Worm (Caenorhabditis elegans) whole organism, mixed stage, embryonic: Measurements from ENCODE around the gene F45G2.7.
"Not testable (repeated sequence)": the region's sequence is repeated elsewhere in the genome, so short reads cannot be mapped to it uniquely, and the experiment has no call there.

ENCODE experiments used
- M03D4.4 ChIP-seq: sonication (generic microtip); optimal IDR thresholded peaks from 2 replicates; lab custom pipeline; 2017; ENCODE audit warnings: mild to moderate bottlenecking, missing genetic modification characterization, missing compliant biosample characterization
- bed-3 ChIP-seq: fragments of 200-800 bp; sonication (Bioruptor generic); optimal IDR thresholded peaks from 3 replicates; lab custom pipeline; 2018; ENCODE audit warnings: mild to moderate bottlenecking, missing genetic modification characterization, moderate library complexity, missing compliant biosample characterization
- blmp-1 ChIP-seq: fragments of 150-350 bp; optimal IDR thresholded peaks from 2 replicates; lab custom pipeline; 2014; ENCODE audit warnings: missing biosample characterization, missing genetic modification characterization
- ceh-39 ChIP-seq: fragments of 150-350 bp; optimal IDR thresholded peaks from 2 replicates; lab custom pipeline; 2014; ENCODE audit warnings: missing biosample characterization, missing genetic modification characterization
- ceh-43 ChIP-seq: fragments of 200-800 bp; sonication (Bioruptor generic); optimal IDR thresholded peaks from 2 replicates; lab custom pipeline; 2018; ENCODE audit warnings: mild to moderate bottlenecking, missing genetic modification characterization, moderate library complexity, missing compliant biosample characterization
- ceh-83 ChIP-seq: fragments of 200-800 bp; sonication (Bioruptor generic); optimal IDR thresholded peaks from 2 replicates; lab custom pipeline; 2018; ENCODE audit warnings: mild to moderate bottlenecking, missing genetic modification characterization, missing compliant biosample characterization
- ces-1 ChIP-seq: fragments of 150-350 bp; optimal IDR thresholded peaks from 2 replicates; lab custom pipeline; 2014; ENCODE audit warnings: missing biosample characterization, missing genetic modification reagents, missing genetic modification characterization
- cnd-1 ChIP-seq: fragments of 200-800 bp; sonication (Bioruptor generic); optimal IDR thresholded peaks from 2 replicates; lab custom pipeline; 2018; ENCODE audit warnings: mild to moderate bottlenecking, missing genetic modification characterization, missing compliant biosample characterization
- drap-1 ChIP-seq: fragments of 200-800 bp; sonication (Bioruptor generic); optimal IDR thresholded peaks from 3 replicates; lab custom pipeline; 2018; ENCODE audit warnings: mild to moderate bottlenecking, missing genetic modification characterization, missing compliant biosample characterization
- elt-3 ChIP-seq: fragments of 150-350 bp; optimal IDR thresholded peaks from 2 replicates; lab custom pipeline; 2014; ENCODE audit warnings: missing biosample characterization, missing genetic modification characterization
- flh-1 ChIP-seq: fragments of 200-800 bp; sonication (Bioruptor generic); optimal IDR thresholded peaks from 2 replicates; lab custom pipeline; 2018; ENCODE audit warnings: mild to moderate bottlenecking, missing genetic modification characterization, moderate library complexity, missing compliant biosample characterization
- ham-2 ChIP-seq: fragments of 200-800 bp; sonication (Bioruptor generic); optimal IDR thresholded peaks from 2 replicates; lab custom pipeline; 2018; ENCODE audit warnings: mild to moderate bottlenecking, missing genetic modification characterization, missing compliant biosample characterization
- hlh-1 ChIP-seq: fragments of 150-350 bp; optimal IDR thresholded peaks from 2 replicates; lab custom pipeline; 2014; ENCODE audit warnings: missing biosample characterization, missing genetic modification reagents, missing genetic modification characterization
- lin-13 ChIP-seq: fragments of 150-350 bp; optimal IDR thresholded peaks from 2 replicates; lab custom pipeline; 2014; ENCODE audit warnings: missing biosample characterization, missing genetic modification characterization
- lsy-2 ChIP-seq: fragments of 150-350 bp; optimal IDR thresholded peaks from 2 replicates; lab custom pipeline; 2014; ENCODE audit warnings: missing biosample characterization, missing genetic modification characterization
- mab-5 ChIP-seq: fragments of 150-350 bp; optimal IDR thresholded peaks from 2 replicates; lab custom pipeline; 2014; ENCODE audit warnings: missing biosample characterization, missing genetic modification characterization
- mep-1 ChIP-seq: fragments of 150-350 bp; optimal IDR thresholded peaks from 2 replicates; lab custom pipeline; 2017; ENCODE audit warnings: missing biosample characterization, missing genetic modification reagents, missing genetic modification characterization, inconsistent platforms
- mls-2 ChIP-seq: sonication (generic microtip); optimal IDR thresholded peaks from 2 replicates; lab custom pipeline; 2016; ENCODE audit warnings: mild to moderate bottlenecking, missing genetic modification characterization, moderate library complexity, missing compliant biosample characterization
- nhr-12 ChIP-seq: fragments of 150-350 bp; optimal IDR thresholded peaks from 2 replicates; lab custom pipeline; 2014; ENCODE audit warnings: missing biosample characterization, missing genetic modification characterization
- nhr-2 ChIP-seq: fragments of 150-350 bp; optimal IDR thresholded peaks from 2 replicates; lab custom pipeline; 2014; ENCODE audit warnings: missing biosample characterization, missing genetic modification characterization
- nhr-237 ChIP-seq: fragments of 150-350 bp; optimal IDR thresholded peaks from 2 replicates; lab custom pipeline; 2014; ENCODE audit warnings: missing biosample characterization, missing genetic modification characterization
- nhr-28 ChIP-seq: fragments of 150-350 bp; optimal IDR thresholded peaks from 2 replicates; lab custom pipeline; 2014; ENCODE audit warnings: missing biosample characterization, missing genetic modification characterization
- pha-4 ChIP-seq: fragments of 150-350 bp; optimal IDR thresholded peaks from 2 replicates; lab custom pipeline; 2018; ENCODE audit warnings: missing biosample characterization, missing genetic modification reagents, missing genetic modification characterization
- sem-2 ChIP-seq: fragments of 200-800 bp; sonication (Bioruptor generic); optimal IDR thresholded peaks from 2 replicates; lab custom pipeline; 2018; ENCODE audit warnings: mild to moderate bottlenecking, missing genetic modification characterization, missing compliant biosample characterization
- snpc-4 ChIP-seq: fragments of 150-350 bp; optimal IDR thresholded peaks from 2 replicates; lab custom pipeline; 2014; ENCODE audit warnings: missing biosample characterization, missing genetic modification characterization
- sptf-1 ChIP-seq: sonication (generic microtip); optimal IDR thresholded peaks from 2 replicates; lab custom pipeline; 2017; ENCODE audit warnings: mild to moderate bottlenecking, missing genetic modification characterization, moderate library complexity, missing compliant biosample characterization
- tbx-8 ChIP-seq: fragments of 200-800 bp; sonication (Bioruptor generic); optimal IDR thresholded peaks from 2 replicates; lab custom pipeline; 2018; ENCODE audit warnings: mild to moderate bottlenecking, missing genetic modification characterization, moderate library complexity, missing compliant biosample characterization
- unc-120 ChIP-seq: sonication (generic microtip); optimal IDR thresholded peaks from 2 replicates; lab custom pipeline; 2017; ENCODE audit warnings: missing genetic modification characterization, missing compliant biosample characterization; ENCODE audit not compliant: poor library complexity, severe bottlenecking
- unc-39 ChIP-seq: fragments of 150-350 bp; optimal IDR thresholded peaks from 2 replicates; lab custom pipeline; 2014; ENCODE audit warnings: missing biosample characterization, missing genetic modification characterization
- unc-62 ChIP-seq: fragments of 150-350 bp; optimal IDR thresholded peaks from 2 replicates; lab custom pipeline; 2014; ENCODE audit warnings: missing biosample characterization, missing genetic modification reagents, missing genetic modification characterization
- zip-8 ChIP-seq: fragments of 150-350 bp; optimal IDR thresholded peaks from 2 replicates; lab custom pipeline; 2014; ENCODE audit warnings: missing biosample characterization, missing genetic modification characterization
- ztf-11 ChIP-seq: fragments of 150-350 bp; optimal IDR thresholded peaks from 2 replicates; lab custom pipeline; 2014; ENCODE audit warnings: missing biosample characterization, missing genetic modification characterization

The F45G2.7 gene

ce11 chrIII:13401673-13402258 lies 32.5 kb downstream of the F45G2.7 start, which contains the start of the genes srlf-9 and srlf-10:
TSS of gene srlf-9 (minus strand) at chrIII:13401773.
TSS of gene srlf-10 (plus strand) at chrIII:13402208.
- TF ChIP-seq bed-3 (GFP tag; lab: Kevin White, UChicago); tbx-8; hlh-1 (tag; lab: Kevin White, UChicago): not testable (repeated sequence)

ce11 chrIII:13395262-13395661 lies 39.0 kb downstream of the F45G2.7 start, which contains the start of gene F11F1.1:
TSS of gene F11F1.1 (plus strand) at chrIII:13395562.
- no peak for TF ChIP-seq cnd-1
- no peak for TF ChIP-seq hlh-1 (tag; lab: Kevin White, UChicago)
- no peak for TF ChIP-seq sptf-1 (tag; lab: Kevin White, UChicago)

DNA sequence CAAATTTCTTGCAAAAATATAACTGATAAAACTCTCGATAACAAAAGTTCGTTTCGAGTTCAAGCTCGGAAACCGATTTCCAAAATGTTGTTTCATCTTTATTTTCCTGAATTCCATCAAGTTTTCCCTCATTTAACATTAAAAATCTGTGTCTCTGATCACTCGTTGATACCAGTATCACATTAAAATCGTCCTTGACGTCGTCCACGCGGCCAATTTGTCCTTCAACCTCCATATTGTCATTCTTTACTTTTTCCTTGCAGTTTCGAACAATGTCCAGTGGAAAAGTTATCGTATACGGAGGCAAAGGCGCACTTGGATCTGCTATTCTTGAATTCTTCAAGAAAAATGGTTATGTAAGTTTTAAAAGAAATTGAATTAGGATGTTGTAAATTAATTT lies 40.7 kb downstream of the F45G2.7 start, which contains the start of gene qdpr-1:
Gene qdpr-1, plus strand, starts transcription at position 264 of the 400 bp plus-strand sequence.
- TF ChIP-seq unc-120 (tag; lab: Kevin White, UChicago) (no peak), snpc-4 (tag; lab: Kevin White, UChicago) (no peak), nhr-28 (tag; lab: Kevin White, UChicago) (no peak), ceh-43 (GFP tag; lab: Kevin White, UChicago) (no peak), nhr-2 (tag; lab: Kevin White, UChicago) (no peak), M03D4.4 (tag; lab: Kevin White, UChicago) (no peak), sptf-1 (tag; lab: Kevin White, UChicago) (no peak), unc-62 (GFP tag; lab: Kevin White, UChicago) (no peak), elt-3 (tag; lab: Kevin White, UChicago) (no peak), pha-4 (no peak), lin-13 (no peak), lsy-2 (tag; lab: Kevin White, UChicago) (no peak), ztf-11 (no peak), ham-2 (GFP tag; lab: Kevin White, UChicago) (no peak), drap-1 (GFP tag; lab: Kevin White, UChicago) (no peak), nhr-237 (no peak), unc-39 (tag; lab: Kevin White, UChicago) (no peak)

- TF ChIP-seq mls-2 = no peak
- peak; percentile 13 for TF ChIP-seq ces-1 (GFP tag; lab: Kevin White, UChicago)
These were observed 41.1 kb downstream of the F45G2.7 start, which contains the start of gene dnj-17 for ce11 chrIII:13393239-13393638. TSS of gene dnj-17 (minus strand) at chrIII:13393339.

ce11 chrIII:13390789-13391188 lies 43.5 kb downstream of the F45G2.7 start:
- no peak for TF ChIP-seq ham-2 (GFP tag; lab: Kevin White, UChicago)
- TF ChIP-seq mep-1 = no peak
- TF ChIP-seq ceh-39 (tag; lab: Kevin White, UChicago) = no peak
- TF ChIP-seq zip-8 = no peak
- TF ChIP-seq cnd-1 = no peak
- TF ChIP-seq lin-13 = no peak
- TF ChIP-seq nhr-237 = no peak
- TF ChIP-seq snpc-4 (tag; lab: Kevin White, UChicago) = no peak
- no peak for TF ChIP-seq sptf-1 (tag; lab: Kevin White, UChicago)
- TF ChIP-seq ceh-83 = no peak
- no peak for TF ChIP-seq M03D4.4 (tag; lab: Kevin White, UChicago)
- no peak for TF ChIP-seq ces-1 (GFP tag; lab: Kevin White, UChicago)
- TF ChIP-seq mab-5 (tag; lab: Kevin White, UChicago) = no peak
- no peak for TF ChIP-seq drap-1 (GFP tag; lab: Kevin White, UChicago)
- TF ChIP-seq tbx-8 = no peak
- TF ChIP-seq nhr-12 (tag; lab: Kevin White, UChicago) = no peak
- no peak for TF ChIP-seq ztf-11
- no peak for TF ChIP-seq unc-120 (tag; lab: Kevin White, UChicago)
- TF ChIP-seq unc-62 (GFP tag; lab: Kevin White, UChicago) = no peak
- TF ChIP-seq blmp-1 (tag; lab: Kevin White, UChicago) = no peak

DNA sequence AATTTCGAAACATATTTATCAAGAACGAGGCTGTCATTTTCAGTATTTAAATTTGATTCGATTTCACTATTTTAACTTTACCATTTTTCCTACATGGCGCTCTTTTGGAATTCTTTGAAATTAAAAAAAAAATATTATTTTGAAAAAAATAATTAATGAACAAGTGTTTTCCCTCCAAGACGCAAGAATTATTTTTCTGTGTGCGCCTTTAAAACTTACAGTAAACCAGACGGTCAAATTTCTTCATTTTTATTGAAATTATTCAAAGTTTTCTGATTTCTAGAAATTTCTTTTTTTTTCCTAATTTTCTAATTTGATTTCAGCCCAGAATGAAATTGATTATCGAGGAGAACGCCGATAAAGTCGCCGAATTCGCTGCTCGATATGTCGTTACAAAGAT lies 45.2 kb downstream of the F45G2.7 start, which contains the start of gene T03F6.3:
Gene T03F6.3, plus strand, starts transcription at position 318 of the 400 bp plus-strand sequence.
- TF ChIP-seq flh-1 (GFP tag; lab: Kevin White, UChicago) = no peak
- no peak for TF ChIP-seq snpc-4 (tag; lab: Kevin White, UChicago)
- no peak for TF ChIP-seq sem-2 (GFP tag; lab: Kevin White, UChicago)
- TF ChIP-seq drap-1 (GFP tag; lab: Kevin White, UChicago) = no peak
- TF ChIP-seq mep-1 = no peak
- TF ChIP-seq pha-4 = no peak
- TF ChIP-seq zip-8 = no peak
- TF ChIP-seq nhr-2 (tag; lab: Kevin White, UChicago) = no peak
- no peak for TF ChIP-seq sptf-1 (tag; lab: Kevin White, UChicago)
- no peak for TF ChIP-seq nhr-12 (tag; lab: Kevin White, UChicago)
- TF ChIP-seq bed-3 (GFP tag; lab: Kevin White, UChicago) = no peak
- TF ChIP-seq unc-120 (tag; lab: Kevin White, UChicago) = no peak
